Fruit fly (Drosophila melanogaster) whole organism, embryonic: Measurements from ENCODE around the gene Mo25.

ENCODE experiments used
- Atf-2 ChIP-seq: fragments of 200-800 bp; sonication (Bioruptor generic); optimal IDR thresholded peaks from 2 replicates; lab custom pipeline; 2016; ENCODE audit warnings: missing biosample characterization, missing genetic modification characterization
- Bdp1 ChIP-seq: fragments of 200-800 bp; sonication (Bioruptor generic); optimal IDR thresholded peaks from 3 replicates; lab custom pipeline; 2016; ENCODE audit warnings: missing biosample characterization, missing genetic modification characterization
- Bgb ChIP-seq: fragments of 200-800 bp; sonication (Bioruptor generic); IDR thresholded peaks from 2 replicates; pipeline ENCODE4 v1.3.6; 2022; ENCODE audit warnings: missing biosample characterization, missing genetic modification characterization; ENCODE audit not compliant: partially characterized antibody
- CG10366 ChIP-seq: fragments of 200-800 bp; sonication (Bioruptor generic); IDR thresholded peaks from 2 replicates; pipeline ENCODE4 v1.3.6; 2022; ENCODE audit warnings: missing biosample characterization, missing genetic modification characterization
- CG11247 ChIP-seq: fragments of 200-800 bp; sonication (Bioruptor generic); IDR thresholded peaks from 2 replicates; pipeline ENCODE4 v1.3.6; 2022; ENCODE audit warnings: missing biosample characterization, missing genetic modification characterization
- CG11398 ChIP-seq: fragments of 200-800 bp; sonication (Bioruptor generic); optimal IDR thresholded peaks from 2 replicates; lab custom pipeline; 2016; ENCODE audit warnings: missing biosample characterization, missing genetic modification characterization
- CG13894 ChIP-seq: fragments of 200-800 bp; sonication (Bioruptor generic); optimal IDR thresholded peaks from 3 replicates; lab custom pipeline; 2018; ENCODE audit warnings: missing biosample characterization, mild to moderate bottlenecking, missing genetic modification characterization, moderate library complexity
- CG14860 ChIP-seq: fragments of 200-800 bp; sonication (Bioruptor generic); IDR thresholded peaks from 3 replicates; pipeline ENCODE4 v1.3.6; 2022; ENCODE audit warnings: missing biosample characterization, missing genetic modification characterization; ENCODE audit not compliant: partially characterized antibody
- CG1602 ChIP-seq: fragments of 200-800 bp; sonication (Bioruptor generic); optimal IDR thresholded peaks from 3 replicates; lab custom pipeline; 2016; ENCODE audit warnings: missing biosample characterization, missing genetic modification characterization
- CG1603 ChIP-seq: fragments of 200-800 bp; sonication (Bioruptor generic); optimal IDR thresholded peaks from 2 replicates; lab custom pipeline; 2019; ENCODE audit warnings: missing biosample characterization, mild to moderate bottlenecking, missing genetic modification characterization, moderate library complexity
- CG1647 ChIP-seq: fragments of 200-800 bp; sonication (Bioruptor generic); optimal IDR thresholded peaks from 3 replicates; lab custom pipeline; 2016; ENCODE audit warnings: missing biosample characterization, missing genetic modification characterization
- CG3163 ChIP-seq: fragments of 200-800 bp; sonication (Bioruptor generic); optimal IDR thresholded peaks from 3 replicates; lab custom pipeline; 2016; ENCODE audit warnings: missing biosample characterization, missing genetic modification characterization
- CG5180 ChIP-seq: fragments of 200-800 bp; sonication (Bioruptor generic); optimal IDR thresholded peaks from 3 replicates; lab custom pipeline; 2017; ENCODE audit warnings: missing biosample characterization, missing genetic modification characterization, mild to moderate bottlenecking, moderate library complexity, missing genetic modification reagents
- CG6854 ChIP-seq: fragments of 200-800 bp; sonication (Bioruptor generic); optimal IDR thresholded peaks from 3 replicates; lab custom pipeline; 2017; ENCODE audit warnings: missing biosample characterization, mild to moderate bottlenecking, missing genetic modification characterization
- CG7357 ChIP-seq: fragments of 200-800 bp; sonication (Bioruptor generic); IDR thresholded peaks from 3 replicates; pipeline ENCODE4 v1.3.6; 2022; ENCODE audit warnings: missing biosample characterization, missing genetic modification characterization
- CG8765 ChIP-seq: fragments of 200-800 bp; sonication (Bioruptor generic); IDR thresholded peaks from 2 replicates; pipeline ENCODE4 v1.3.6; 2022; ENCODE audit warnings: missing biosample characterization, missing genetic modification characterization
- CG9797 ChIP-seq: fragments of 200-800 bp; sonication (Bioruptor generic); optimal IDR thresholded peaks from 3 replicates; lab custom pipeline; 2018; ENCODE audit warnings: missing biosample characterization, mild to moderate bottlenecking, missing genetic modification characterization
- Chrac-16 ChIP-seq: fragments of 200-800 bp; sonication (Bioruptor generic); optimal IDR thresholded peaks from 3 replicates; lab custom pipeline; 2016; ENCODE audit warnings: missing biosample characterization, missing genetic modification characterization
- Dip2 ChIP-seq: fragments of 200-800 bp; sonication (Bioruptor generic); IDR thresholded peaks from 2 replicates; pipeline ENCODE4 v1.3.6; 2022; ENCODE audit warnings: missing biosample characterization, missing genetic modification characterization
- Doc2 ChIP-seq: fragments of 200-800 bp; sonication (Bioruptor generic); IDR thresholded peaks from 2 replicates; pipeline ENCODE4 v1.3.6; 2022; ENCODE audit warnings: missing biosample characterization, missing genetic modification characterization
- Fer2 ChIP-seq: fragments of 200-800 bp; sonication (Bioruptor generic); optimal IDR thresholded peaks from 2 replicates; lab custom pipeline; 2018; ENCODE audit warnings: missing biosample characterization, mild to moderate bottlenecking, missing genetic modification characterization, moderate library complexity
- Fer3 ChIP-seq: fragments of 200-800 bp; sonication (Bioruptor generic); optimal IDR thresholded peaks from 2 replicates; lab custom pipeline; 2018; ENCODE audit warnings: missing biosample characterization, mild to moderate bottlenecking, missing genetic modification characterization, moderate library complexity
- Hmr ChIP-seq: fragments of 200-800 bp; sonication (Bioruptor generic); optimal IDR thresholded peaks from 3 replicates; lab custom pipeline; 2017; ENCODE audit warnings: mild to moderate bottlenecking, missing biosample characterization, missing genetic modification reagents, missing genetic modification characterization
- Lhr ChIP-seq: fragments of 200-800 bp; sonication (Bioruptor generic); optimal IDR thresholded peaks from 3 replicates; lab custom pipeline; 2017; ENCODE audit warnings: mild to moderate bottlenecking, missing biosample characterization, missing genetic modification reagents, missing genetic modification characterization
- NFAT ChIP-seq: fragments of 200-800 bp; sonication (Bioruptor generic); IDR thresholded peaks from 2 replicates; pipeline ENCODE4 v1.3.6; 2022; ENCODE audit warnings: missing biosample characterization, missing genetic modification characterization
- Nf-YA ChIP-seq: fragments of 200-800 bp; sonication (Bioruptor generic); IDR thresholded peaks from 2 replicates; pipeline ENCODE4 v1.3.6; 2022; ENCODE audit warnings: missing biosample characterization, missing genetic modification characterization
- Oli ChIP-seq: fragments of 200-800 bp; sonication (Bioruptor generic); optimal IDR thresholded peaks from 2 replicates; lab custom pipeline; 2018; ENCODE audit warnings: missing biosample characterization, mild to moderate bottlenecking, missing genetic modification characterization, moderate library complexity
- PHDP ChIP-seq: fragments of 200-800 bp; sonication (Bioruptor generic); optimal IDR thresholded peaks from 3 replicates; lab custom pipeline; 2018; ENCODE audit warnings: missing biosample characterization, mild to moderate bottlenecking, missing genetic modification characterization, moderate library complexity
- Poxn ChIP-seq: fragments of 200-800 bp; sonication (Bioruptor generic); IDR thresholded peaks from 2 replicates; pipeline ENCODE4 v1.3.6; 2022; ENCODE audit warnings: missing biosample characterization, missing genetic modification characterization
- Sin3A ChIP-seq: fragments of >200 bp; optimal IDR thresholded peaks from 2 replicates; lab custom pipeline; 2018
- Spps ChIP-seq: fragments of 200-800 bp; sonication (Bioruptor generic); optimal IDR thresholded peaks from 2 replicates; lab custom pipeline; 2018; ENCODE audit warnings: missing biosample characterization, mild to moderate bottlenecking, missing genetic modification characterization
- Sry-β ChIP-seq: fragments of 200-800 bp; sonication (Bioruptor generic); optimal IDR thresholded peaks from 2 replicates; lab custom pipeline; 2018; ENCODE audit warnings: missing biosample characterization, mild to moderate bottlenecking, missing genetic modification characterization, moderate library complexity
- Sry-δ ChIP-seq: fragments of 200-800 bp; sonication (Bioruptor generic); optimal IDR thresholded peaks from 2 replicates; lab custom pipeline; 2016; ENCODE audit warnings: missing biosample characterization, missing genetic modification characterization
- ab ChIP-seq: fragments of 200-800 bp; sonication (Bioruptor generic); optimal IDR thresholded peaks from 2 replicates; lab custom pipeline; 2016; ENCODE audit warnings: missing biosample characterization, missing genetic modification characterization
- bowl ChIP-seq: fragments of 200-800 bp; sonication (Bioruptor generic); IDR thresholded peaks from 2 replicates; pipeline ENCODE4 v1.3.6; 2022; ENCODE audit warnings: missing biosample characterization, missing genetic modification characterization
- chn ChIP-seq: fragments of 200-800 bp; sonication (Bioruptor generic); optimal IDR thresholded peaks from 2 replicates; lab custom pipeline; 2016; ENCODE audit warnings: missing biosample characterization, missing genetic modification characterization
- ci ChIP-seq: fragments of 200-800 bp; sonication (Bioruptor generic); IDR thresholded peaks from 3 replicates; pipeline ENCODE4 v1.3.6; 2022; ENCODE audit warnings: missing biosample characterization, missing genetic modification characterization
- dmrt99B ChIP-seq: fragments of 200-800 bp; sonication (Bioruptor generic); optimal IDR thresholded peaks from 2 replicates; lab custom pipeline; 2018; ENCODE audit warnings: missing biosample characterization, mild to moderate bottlenecking, missing genetic modification characterization, moderate library complexity
- dpn ChIP-seq, 2 experiments: fragments of 200-800 bp; sonication (Bioruptor generic); optimal IDR thresholded peaks; 3 replicates each; lab custom pipeline; 2016; ENCODE audit warnings: missing biosample characterization in 2 of 2, missing genetic modification characterization in 2 of 2
- hbn ChIP-seq: fragments of 200-800 bp; sonication (Bioruptor generic); IDR thresholded peaks from 2 replicates; pipeline ENCODE4 v1.3.6; 2022; ENCODE audit warnings: missing biosample characterization, missing genetic modification characterization; ENCODE audit not compliant: partially characterized antibody
- inv ChIP-seq: fragments of 200-800 bp; sonication (Bioruptor generic); IDR thresholded peaks from 2 replicates; pipeline ENCODE4 v1.3.6; 2022; ENCODE audit warnings: missing biosample characterization, missing genetic modification characterization; ENCODE audit not compliant: partially characterized antibody
- kah ChIP-seq: fragments of 200-800 bp; sonication (Bioruptor generic); optimal IDR thresholded peaks from 2 replicates; lab custom pipeline; 2018; ENCODE audit warnings: missing biosample characterization, mild to moderate bottlenecking, missing genetic modification characterization
- luna ChIP-seq: fragments of 200-800 bp; sonication (Bioruptor generic); optimal IDR thresholded peaks from 2 replicates; lab custom pipeline; 2016; ENCODE audit warnings: missing biosample characterization, missing genetic modification characterization
- nau ChIP-seq: fragments of 200-800 bp; sonication (Bioruptor generic); optimal IDR thresholded peaks from 3 replicates; lab custom pipeline; 2017; ENCODE audit warnings: missing biosample characterization, mild to moderate bottlenecking, missing genetic modification characterization, missing genetic modification reagents
- nerfin-2 ChIP-seq: fragments of 200-800 bp; sonication (Bioruptor generic); IDR thresholded peaks from 2 replicates; pipeline ENCODE4 v1.3.6; 2022; ENCODE audit warnings: missing biosample characterization, missing genetic modification characterization; ENCODE audit not compliant: partially characterized antibody
- psq ChIP-seq: fragments of 200-800 bp; sonication (Bioruptor generic); optimal IDR thresholded peaks from 2 replicates; lab custom pipeline; 2017; ENCODE audit warnings: missing biosample characterization, missing genetic modification characterization
- ro ChIP-seq: fragments of 200-800 bp; sonication (Bioruptor generic); IDR thresholded peaks from 2 replicates; pipeline ENCODE4 v1.3.6; 2022; ENCODE audit warnings: missing biosample characterization, missing genetic modification characterization
- toy ChIP-seq: fragments of 200-800 bp; sonication (Bioruptor generic); IDR thresholded peaks from 2 replicates; pipeline ENCODE4 v1.3.6; 2022; ENCODE audit warnings: missing biosample characterization, missing genetic modification characterization
- ttk ChIP-seq: fragments of 200-800 bp; sonication (Bioruptor generic); IDR thresholded peaks from 2 replicates; pipeline ENCODE4 v2.1.2; 2022; ENCODE audit warnings: missing biosample characterization, missing genetic modification characterization
- tx ChIP-seq: fragments of 200-800 bp; sonication (Bioruptor generic); optimal IDR thresholded peaks from 2 replicates; lab custom pipeline; 2016; ENCODE audit warnings: missing biosample characterization, missing genetic modification characterization
- zfh2 ChIP-seq: fragments of 200-800 bp; sonication (Bioruptor generic); optimal IDR thresholded peaks from 2 replicates; lab custom pipeline; 2016; ENCODE audit warnings: missing biosample characterization, missing genetic modification characterization

The Mo25 gene

DNA sequence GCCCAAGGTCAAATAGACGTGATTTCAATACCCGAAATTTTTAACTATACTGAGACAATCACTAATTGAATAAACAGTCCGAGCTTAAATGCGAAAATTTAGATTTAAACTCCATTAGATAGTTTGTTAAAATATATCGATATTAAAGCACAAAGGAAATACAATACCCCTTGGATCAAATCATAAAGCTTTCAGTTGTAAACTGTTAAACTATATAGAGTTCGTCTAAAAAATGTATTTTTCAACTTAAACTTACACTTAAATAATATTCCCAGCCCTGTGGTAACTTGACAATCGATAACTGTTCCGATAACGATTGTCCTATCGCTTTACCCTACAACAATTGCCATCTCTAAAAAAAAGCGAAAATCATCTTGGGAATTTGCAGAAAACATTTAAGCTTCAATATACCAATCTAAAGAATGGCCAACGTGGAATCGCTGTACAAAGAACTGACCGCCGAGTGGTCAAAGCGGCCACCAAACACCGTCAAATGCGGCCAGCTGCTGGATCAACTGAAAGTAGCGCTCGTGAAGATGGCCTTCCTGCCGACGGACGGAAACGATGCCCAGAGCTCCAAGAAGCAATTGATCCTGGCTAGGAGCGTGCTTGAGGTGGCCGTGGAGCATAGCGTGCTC, 32.5 kb downstream of the Mo25 start, which contains the start of gene Rpn12 (continued):
- no peak for TF ChIP-seq CG10366 (GFP tag; lab: Robert Waterston, UW)
- TF ChIP-seq CG3163 (GFP tag; lab: Kevin White, UChicago) = no peak
- TF ChIP-seq Lhr (GFP tag; lab: Kevin White, UChicago) = no peak
- TF ChIP-seq Fer3 = peak; percentile 19
- TF ChIP-seq CG11398 = no peak
- TF ChIP-seq Bdp1 (GFP tag; lab: Kevin White, UChicago) = no peak
- TF ChIP-seq CG8765 (GFP tag; lab: Robert Waterston, UW) = no peak
- no peak for TF ChIP-seq CG1647 (GFP tag; lab: Kevin White, UChicago)
- no peak for TF ChIP-seq dmrt99B (tag; lab: Kevin White, UChicago)
- no peak for TF ChIP-seq luna (GFP tag; lab: Kevin White, UChicago)
- TF ChIP-seq CG5180 = no peak
- peak; percentile 28; the same call in 1 of the 2 replicates for TF ChIP-seq NFAT (GFP tag; lab: Robert Waterston, UW)
- TF ChIP-seq ro = no peak
- TF ChIP-seq Doc2 (GFP tag; lab: Robert Waterston, UW) = no peak
- no peak for TF ChIP-seq Spps (tag; lab: Kevin White, UChicago)
- TF ChIP-seq Atf-2 (GFP tag; lab: Kevin White, UChicago) = no peak
- TF ChIP-seq Hmr = peak; percentile 8
- TF ChIP-seq toy (GFP tag; lab: Robert Waterston, UW) = no peak
- TF ChIP-seq ttk = no peak
- peak; percentile 50 for TF ChIP-seq CG1603 (tag; lab: Kevin White, UChicago)
- peak; percentile 66 for TF ChIP-seq CG13894 (tag; lab: Kevin White, UChicago)
- peak; percentile 29 for TF ChIP-seq zfh2
- peak; percentile 81 for TF ChIP-seq Bgb
- TF ChIP-seq Sin3A (lab: Kevin White, UChicago) = no peak
- peak; percentile 36 for TF ChIP-seq PHDP (tag; lab: Kevin White, UChicago)
- no peak for TF ChIP-seq CG7357 (GFP tag; lab: Robert Waterston, UW)
- TF ChIP-seq Sry-β (GFP tag; lab: Kevin White, UChicago) = no peak
- TF ChIP-seq chn (GFP tag; lab: Kevin White, UChicago) = no peak
- no peak for TF ChIP-seq CG6854 (GFP tag; lab: Kevin White, UChicago)
- peak; percentile 82 for TF ChIP-seq hbn (GFP tag; lab: Robert Waterston, UW)
- no peak for TF ChIP-seq kah (GFP tag; lab: Kevin White, UChicago)
- no peak for TF ChIP-seq CG9797
- 0 out of 2 replicates have a peak, but pooled peaks have one; percentile 22 for TF ChIP-seq CG11247 (GFP tag; lab: Robert Waterston, UW)
- TF ChIP-seq Dip2 (GFP tag; lab: Robert Waterston, UW) = no peak
- TF ChIP-seq ci (GFP tag; lab: Robert Waterston, UW) = no peak
- no peak for TF ChIP-seq CG1602 (GFP tag; lab: Kevin White, UChicago)
- TF ChIP-seq Oli = no peak
- no peak for TF ChIP-seq tx (GFP tag; lab: Kevin White, UChicago)
- TF ChIP-seq inv (GFP tag; lab: Robert Waterston, UW) = peak; percentile 51
- TF ChIP-seq Nf-YA (GFP tag; lab: Robert Waterston, UW) = no peak
- TF ChIP-seq nau (GFP tag; lab: Kevin White, UChicago) = no peak
- peak; percentile 67 for TF ChIP-seq CG14860 (GFP tag; lab: Robert Waterston, UW)
- TF ChIP-seq bowl (GFP tag; lab: Robert Waterston, UW) = no peak
- peak; percentile 90 for TF ChIP-seq Sry-δ (GFP tag; lab: Kevin White, UChicago)
- peak; percentile 15 to 31 for TF ChIP-seq dpn (GFP tag; optimal IDR thresholded peaks at IDR 0.05; lab: Kevin White, UChicago)
- TF ChIP-seq Poxn (GFP tag; lab: Robert Waterston, UW) = no peak
- TF ChIP-seq Chrac-16 = peak; percentile 33
- peak; percentile 78 for TF ChIP-seq nerfin-2
- TF ChIP-seq ab (GFP tag; lab: Kevin White, UChicago) = no peak
- no peak for TF ChIP-seq psq (GFP tag; lab: Kevin White, UChicago)
- peak; percentile 5 for TF ChIP-seq Fer2 (tag; lab: Kevin White, UChicago)
